Worm (Caenorhabditis elegans) whole organism, mixed stage, embryonic: ENCODE measurements around the gene ZC239.21.
"Not testable (repeated sequence)": the region's sequence is repeated elsewhere in the genome, so short reads cannot be mapped to it uniquely, and the experiment has no call there.

Experiments
- M03D4.4 ChIP-seq: sonication (generic microtip); optimal IDR thresholded peaks from 2 replicates; lab custom pipeline; 2017; ENCODE audit warnings: mild to moderate bottlenecking, missing genetic modification characterization, missing compliant biosample characterization
- bed-3 ChIP-seq: fragments of 200-800 bp; sonication (Bioruptor generic); optimal IDR thresholded peaks from 3 replicates; lab custom pipeline; 2018; ENCODE audit warnings: mild to moderate bottlenecking, missing genetic modification characterization, moderate library complexity, missing compliant biosample characterization
- blmp-1 ChIP-seq: fragments of 150-350 bp; optimal IDR thresholded peaks from 2 replicates; lab custom pipeline; 2014; ENCODE audit warnings: missing biosample characterization, missing genetic modification characterization
- ceh-39 ChIP-seq: fragments of 150-350 bp; optimal IDR thresholded peaks from 2 replicates; lab custom pipeline; 2014; ENCODE audit warnings: missing biosample characterization, missing genetic modification characterization
- ceh-83 ChIP-seq: fragments of 200-800 bp; sonication (Bioruptor generic); optimal IDR thresholded peaks from 2 replicates; lab custom pipeline; 2018; ENCODE audit warnings: mild to moderate bottlenecking, missing genetic modification characterization, missing compliant biosample characterization
- ces-1 ChIP-seq: fragments of 150-350 bp; optimal IDR thresholded peaks from 2 replicates; lab custom pipeline; 2014; ENCODE audit warnings: missing biosample characterization, missing genetic modification reagents, missing genetic modification characterization
- cnd-1 ChIP-seq: fragments of 200-800 bp; sonication (Bioruptor generic); optimal IDR thresholded peaks from 2 replicates; lab custom pipeline; 2018; ENCODE audit warnings: mild to moderate bottlenecking, missing genetic modification characterization, missing compliant biosample characterization
- drap-1 ChIP-seq: fragments of 200-800 bp; sonication (Bioruptor generic); optimal IDR thresholded peaks from 3 replicates; lab custom pipeline; 2018; ENCODE audit warnings: mild to moderate bottlenecking, missing genetic modification characterization, missing compliant biosample characterization
- ham-2 ChIP-seq: fragments of 200-800 bp; sonication (Bioruptor generic); optimal IDR thresholded peaks from 2 replicates; lab custom pipeline; 2018; ENCODE audit warnings: mild to moderate bottlenecking, missing genetic modification characterization, missing compliant biosample characterization
- lin-13 ChIP-seq: fragments of 150-350 bp; optimal IDR thresholded peaks from 2 replicates; lab custom pipeline; 2014; ENCODE audit warnings: missing biosample characterization, missing genetic modification characterization
- lin-32 ChIP-seq: fragments of 200-800 bp; sonication (Bioruptor generic); optimal IDR thresholded peaks from 2 replicates; lab custom pipeline; 2018; ENCODE audit warnings: mild to moderate bottlenecking, missing genetic modification characterization, missing compliant biosample characterization
- lsy-2 ChIP-seq: fragments of 150-350 bp; optimal IDR thresholded peaks from 2 replicates; lab custom pipeline; 2014; ENCODE audit warnings: missing biosample characterization, missing genetic modification characterization
- mab-5 ChIP-seq: fragments of 150-350 bp; optimal IDR thresholded peaks from 2 replicates; lab custom pipeline; 2014; ENCODE audit warnings: missing biosample characterization, missing genetic modification characterization
- mep-1 ChIP-seq: fragments of 150-350 bp; optimal IDR thresholded peaks from 2 replicates; lab custom pipeline; 2017; ENCODE audit warnings: missing biosample characterization, missing genetic modification reagents, missing genetic modification characterization, inconsistent platforms
- mls-2 ChIP-seq: sonication (generic microtip); optimal IDR thresholded peaks from 2 replicates; lab custom pipeline; 2016; ENCODE audit warnings: mild to moderate bottlenecking, missing genetic modification characterization, moderate library complexity, missing compliant biosample characterization
- nhr-12 ChIP-seq: fragments of 150-350 bp; optimal IDR thresholded peaks from 2 replicates; lab custom pipeline; 2014; ENCODE audit warnings: missing biosample characterization, missing genetic modification characterization
- nhr-2 ChIP-seq: fragments of 150-350 bp; optimal IDR thresholded peaks from 2 replicates; lab custom pipeline; 2014; ENCODE audit warnings: missing biosample characterization, missing genetic modification characterization
- nhr-237 ChIP-seq: fragments of 150-350 bp; optimal IDR thresholded peaks from 2 replicates; lab custom pipeline; 2014; ENCODE audit warnings: missing biosample characterization, missing genetic modification characterization
- nhr-28 ChIP-seq: fragments of 150-350 bp; optimal IDR thresholded peaks from 2 replicates; lab custom pipeline; 2014; ENCODE audit warnings: missing biosample characterization, missing genetic modification characterization
- nhr-76 ChIP-seq: sonication (generic microtip); optimal IDR thresholded peaks from 2 replicates; lab custom pipeline; 2017; ENCODE audit warnings: missing biosample characterization, missing genetic modification characterization
- pha-4 ChIP-seq: fragments of 150-350 bp; optimal IDR thresholded peaks from 2 replicates; lab custom pipeline; 2018; ENCODE audit warnings: missing biosample characterization, missing genetic modification reagents, missing genetic modification characterization
- sem-2 ChIP-seq: fragments of 200-800 bp; sonication (Bioruptor generic); optimal IDR thresholded peaks from 2 replicates; lab custom pipeline; 2018; ENCODE audit warnings: mild to moderate bottlenecking, missing genetic modification characterization, missing compliant biosample characterization
- snpc-4 ChIP-seq: fragments of 150-350 bp; optimal IDR thresholded peaks from 2 replicates; lab custom pipeline; 2014; ENCODE audit warnings: missing biosample characterization, missing genetic modification characterization
- sptf-1 ChIP-seq: sonication (generic microtip); optimal IDR thresholded peaks from 2 replicates; lab custom pipeline; 2017; ENCODE audit warnings: mild to moderate bottlenecking, missing genetic modification characterization, moderate library complexity, missing compliant biosample characterization
- unc-120 ChIP-seq: sonication (generic microtip); optimal IDR thresholded peaks from 2 replicates; lab custom pipeline; 2017; ENCODE audit warnings: missing genetic modification characterization, missing compliant biosample characterization; ENCODE audit not compliant: poor library complexity, severe bottlenecking
- unc-39 ChIP-seq: fragments of 150-350 bp; optimal IDR thresholded peaks from 2 replicates; lab custom pipeline; 2014; ENCODE audit warnings: missing biosample characterization, missing genetic modification characterization
- unc-62 ChIP-seq: fragments of 150-350 bp; optimal IDR thresholded peaks from 2 replicates; lab custom pipeline; 2014; ENCODE audit warnings: missing biosample characterization, missing genetic modification reagents, missing genetic modification characterization
- zip-8 ChIP-seq: fragments of 150-350 bp; optimal IDR thresholded peaks from 2 replicates; lab custom pipeline; 2014; ENCODE audit warnings: missing biosample characterization, missing genetic modification characterization

ZC239.21 gene

ce11 chrII:3177663-3178062, 29.1 kb upstream of the ZC239.21 start, which contains the start of gene sri-40:
Gene sri-40 (plus strand): TSS chrII:3177963.
- TF ChIP-seq unc-39 (tag; lab: Kevin White, UChicago); nhr-237 (tag; lab: Kevin White, UChicago); unc-120: not testable (repeated sequence)

- TF ChIP-seq nhr-2; lsy-2; sem-2 (GFP tag; lab: Kevin White, UChicago): not testable (repeated sequence)
- TF ChIP-seq, all 35 proteins: peak for 0; not testable (repeated sequence) for 35
Observed at ce11 chrII:3183300-3183840, 23.4 kb upstream of the ZC239.21 start, which contains the start of the genes Y27F2A.6 and Y27F2A.8. Gene Y27F2A.6 (minus strand): TSS chrII:3183400. Gene Y27F2A.8 (plus strand): TSS chrII:3183790.

ce11 chrII:3184858-3185257, 21.9 kb upstream of the ZC239.21 start, which contains the start of gene sri-78:
Gene sri-78 (plus strand): TSS chrII:3185158.
- TF ChIP-seq drap-1; cnd-1 (tag; lab: Kevin White, UChicago); nhr-237 (tag; lab: Kevin White, UChicago): not testable (repeated sequence)

ce11 chrII:3185848-3186247, 20.9 kb upstream of the ZC239.21 start:
- no peak for TF ChIP-seq zip-8 (tag; lab: Kevin White, UChicago)
- TF ChIP-seq mep-1 (tag; lab: Kevin White, UChicago): no peak
- no peak for TF ChIP-seq drap-1
- no peak for TF ChIP-seq ceh-39 (tag; lab: Kevin White, UChicago)
- no peak for TF ChIP-seq nhr-28 (tag; lab: Kevin White, UChicago)
- no peak for TF ChIP-seq nhr-12 (tag; lab: Kevin White, UChicago)
- no peak for TF ChIP-seq ces-1 (GFP tag; lab: Kevin White, UChicago)
- no peak for TF ChIP-seq lin-13 (tag; lab: Kevin White, UChicago)
- no peak for TF ChIP-seq blmp-1 (tag; lab: Kevin White, UChicago)
- TF ChIP-seq nhr-76 (tag; lab: Kevin White, UChicago): no peak
- no peak for TF ChIP-seq mab-5 (tag; lab: Kevin White, UChicago)
- TF ChIP-seq unc-39 (tag; lab: Kevin White, UChicago): no peak
- TF ChIP-seq bed-3: no peak
- TF ChIP-seq snpc-4: no peak
- TF ChIP-seq ceh-83 (GFP tag; lab: Kevin White, UChicago): no peak

ce11 chrII:3189038-3189437, 17.7 kb upstream of the ZC239.21 start, which contains the start of gene Y27F2A.11:
Gene Y27F2A.11 (plus strand): TSS chrII:3189338.
- not testable (repeated sequence) for TF ChIP-seq cnd-1 (tag; lab: Kevin White, UChicago); pha-4 (tag; lab: Kevin White, UChicago); unc-120

- TF ChIP-seq mab-5 (tag; lab: Kevin White, UChicago); sptf-1 (tag; lab: Kevin White, UChicago); lin-32 (GFP tag; lab: Kevin White, UChicago): not testable (repeated sequence)
Observed at ce11 chrII:3191544-3191943, 15.2 kb upstream of the ZC239.21 start, which contains the start of gene Y27F2A.9. Gene Y27F2A.9 (minus strand): TSS chrII:3191644.

- TF ChIP-seq nhr-12 (tag; lab: Kevin White, UChicago) (no peak), snpc-4 (no peak), bed-3 (no peak), unc-62 (GFP tag; lab: Kevin White, UChicago) (no peak), nhr-237 (tag; lab: Kevin White, UChicago) (no peak), mep-1 (tag; lab: Kevin White, UChicago) (no peak), ham-2 (GFP tag; lab: Kevin White, UChicago) (no peak), mls-2 (tag; lab: Kevin White, UChicago) (no peak), lin-13 (tag; lab: Kevin White, UChicago) (no peak), pha-4 (tag; lab: Kevin White, UChicago) (no peak), M03D4.4 (no peak), lin-32 (GFP tag; lab: Kevin White, UChicago) (no peak), nhr-28 (tag; lab: Kevin White, UChicago) (no peak)
Observed at ce11 chrII:3195739-3196138, 11.0 kb upstream of the ZC239.21 start.
